Worm (Caenorhabditis elegans): ENCODE measurements around the gene cin-4.

ce11 chrII:6994677-6995076, 43.4 kb upstream of the cin-4 start, which contains the start of gene unc-104:
- no peak for TF ChIP-seq nhr-11 (tag; optimal IDR thresholded peaks at IDR 0.05)
- TF ChIP-seq ceh-48 (tag; optimal IDR thresholded peaks at IDR 0.05), result no peak
- TF ChIP-seq F13H6.1 (tag; optimal IDR thresholded peaks at IDR 0.05), result no peak
- TF ChIP-seq dmd-4 (tag; optimal IDR thresholded peaks at IDR 0.05; ENCODE audit: borderline replicate concordance), result no peak
- TF ChIP-seq tbx-2 (tag; optimal IDR thresholded peaks at IDR 0.05), result no peak
- no peak for TF ChIP-seq madf-2 (tag; optimal IDR thresholded peaks at IDR 0.05)
- TF ChIP-seq ama-1 (optimal IDR thresholded peaks at IDR 0.05), result no peak
- TF ChIP-seq ceh-18 (tag; optimal IDR thresholded peaks at IDR 0.05), result no peak
- TF ChIP-seq hlh-30 (tag; optimal IDR thresholded peaks at IDR 0.05; ENCODE audit: insufficient read depth), result no peak
- TF ChIP-seq K09A11.1 (tag; optimal IDR thresholded peaks at IDR 0.05; ENCODE audit: insufficient read depth), result no peak
- no peak for TF ChIP-seq lin-11 (tag; optimal IDR thresholded peaks at IDR 0.05)
- TF ChIP-seq ceh-24 (tag; optimal IDR thresholded peaks at IDR 0.05), result no peak
- no peak for TF ChIP-seq ceh-14 (tag; optimal IDR thresholded peaks at IDR 0.05)
- no peak for TF ChIP-seq ceh-45 (GFP tag; IDR thresholded peaks at IDR 0.05)
